Fruit fly (Drosophila melanogaster) whole organism, embryonic: ENCODE measurements around the gene Veneno.

Experiments
- Atf3 ChIP-seq: fragments of 200-800 bp; sonication (Bioruptor generic); optimal IDR thresholded peaks from 3 replicates; lab custom pipeline; 2016; ENCODE audit warnings: missing biosample characterization, missing genetic modification characterization
- BEAF-32 ChIP-seq: fragments of 200-800 bp; sonication (Bioruptor generic); optimal IDR thresholded peaks from 3 replicates; lab custom pipeline; 2017; ENCODE audit warnings: missing biosample characterization, missing genetic modification characterization, mild to moderate bottlenecking, moderate library complexity, missing genetic modification reagents
- CG10321 ChIP-seq: fragments of 200-800 bp; sonication (Bioruptor generic); IDR thresholded peaks from 2 replicates; pipeline ENCODE4 v1.3.6; 2022; ENCODE audit warnings: missing biosample characterization, missing genetic modification characterization
- CG12659 ChIP-seq: fragments of 200-800 bp; sonication (Bioruptor generic); optimal IDR thresholded peaks from 3 replicates; lab custom pipeline; 2017; ENCODE audit warnings: mild to moderate bottlenecking, missing biosample characterization, missing genetic modification reagents, missing genetic modification characterization
- CG13287 ChIP-seq: fragments of 200-800 bp; sonication (Bioruptor generic); IDR thresholded peaks from 2 replicates; pipeline ENCODE4 v1.3.6; 2022; ENCODE audit warnings: missing biosample characterization, missing genetic modification characterization; ENCODE audit not compliant: partially characterized antibody
- CG15601 ChIP-seq: fragments of 200-800 bp; sonication (Bioruptor generic); optimal IDR thresholded peaks from 3 replicates; lab custom pipeline; 2019; ENCODE audit warnings: missing biosample characterization, mild to moderate bottlenecking, missing genetic modification characterization, moderate library complexity
- CG1603 ChIP-seq: fragments of 200-800 bp; sonication (Bioruptor generic); optimal IDR thresholded peaks from 2 replicates; lab custom pipeline; 2019; ENCODE audit warnings: missing biosample characterization, mild to moderate bottlenecking, missing genetic modification characterization, moderate library complexity
- CG16813 ChIP-seq: fragments of 200-800 bp; sonication (Bioruptor generic); IDR thresholded peaks from 3 replicates; pipeline ENCODE4 v1.3.6; 2022; ENCODE audit warnings: missing biosample characterization, missing genetic modification characterization; ENCODE audit not compliant: partially characterized antibody
- CG17361 ChIP-seq: fragments of 200-800 bp; sonication (Bioruptor generic); IDR thresholded peaks from 3 replicates; pipeline ENCODE4 v1.3.6; 2022; ENCODE audit warnings: missing biosample characterization, missing genetic modification characterization
- CG17802 ChIP-seq: fragments of 200-800 bp; sonication (Bioruptor generic); optimal IDR thresholded peaks from 2 replicates; lab custom pipeline; 2018; ENCODE audit warnings: missing biosample characterization, mild to moderate bottlenecking, missing genetic modification characterization, moderate library complexity
- CG17912 ChIP-seq: fragments of 200-800 bp; sonication (Bioruptor generic); optimal IDR thresholded peaks from 2 replicates; lab custom pipeline; 2018; ENCODE audit warnings: missing biosample characterization, mild to moderate bottlenecking, missing genetic modification characterization
- CG2116 ChIP-seq: fragments of 200-800 bp; sonication (Bioruptor generic); optimal IDR thresholded peaks from 3 replicates; lab custom pipeline; 2018; ENCODE audit warnings: missing biosample characterization, mild to moderate bottlenecking, missing genetic modification characterization
- CG2129 ChIP-seq: fragments of 200-800 bp; sonication (Bioruptor generic); IDR thresholded peaks from 2 replicates; pipeline ENCODE4 v1.3.6; 2022; ENCODE audit warnings: missing biosample characterization, missing genetic modification characterization; ENCODE audit not compliant: partially characterized antibody
- CG31441 ChIP-seq: fragments of 200-800 bp; sonication (Bioruptor generic); IDR thresholded peaks from 2 replicates; pipeline ENCODE4 v1.3.6; 2022; ENCODE audit warnings: missing biosample characterization, missing genetic modification characterization
- CG34422 ChIP-seq: fragments of 200-800 bp; sonication (Bioruptor generic); IDR thresholded peaks from 3 replicates; pipeline ENCODE4 v1.3.6; 2022; ENCODE audit warnings: missing biosample characterization, missing genetic modification characterization
- CG3995 ChIP-seq: fragments of 200-800 bp; sonication (Bioruptor generic); optimal IDR thresholded peaks from 3 replicates; lab custom pipeline; 2016; ENCODE audit warnings: missing biosample characterization, missing genetic modification characterization
- CG4404 ChIP-seq: fragments of 200-800 bp; sonication (Bioruptor generic); IDR thresholded peaks from 2 replicates; pipeline ENCODE4 v1.3.6; 2022; ENCODE audit warnings: missing biosample characterization, missing genetic modification characterization
- CG4617 ChIP-seq: fragments of 200-800 bp; sonication (Bioruptor generic); optimal IDR thresholded peaks from 3 replicates; lab custom pipeline; 2016; ENCODE audit warnings: missing biosample characterization, missing genetic modification characterization, borderline replicate concordance
- CG7271 ChIP-seq: fragments of 200-800 bp; sonication (Bioruptor generic); optimal IDR thresholded peaks from 2 replicates; lab custom pipeline; 2018; ENCODE audit warnings: missing biosample characterization, mild to moderate bottlenecking, missing genetic modification characterization, moderate library complexity
- CG7963 ChIP-seq: fragments of 200-800 bp; sonication (Bioruptor generic); IDR thresholded peaks from 3 replicates; pipeline ENCODE4 v1.3.6; 2022; ENCODE audit warnings: missing biosample characterization, missing genetic modification characterization; ENCODE audit not compliant: partially characterized antibody
- CG9797 ChIP-seq: fragments of 200-800 bp; sonication (Bioruptor generic); optimal IDR thresholded peaks from 3 replicates; lab custom pipeline; 2018; ENCODE audit warnings: missing biosample characterization, mild to moderate bottlenecking, missing genetic modification characterization
- CG9817 ChIP-seq: fragments of 200-800 bp; sonication (Bioruptor generic); optimal IDR thresholded peaks from 2 replicates; lab custom pipeline; 2018; ENCODE audit warnings: missing biosample characterization, mild to moderate bottlenecking, missing genetic modification characterization, moderate library complexity
- Dp ChIP-seq: fragments of 200-800 bp; sonication (Bioruptor generic); optimal IDR thresholded peaks from 2 replicates; lab custom pipeline; 2018; ENCODE audit warnings: missing biosample characterization, mild to moderate bottlenecking, missing genetic modification characterization, moderate library complexity
- Eip74EF ChIP-seq, 2 experiments: fragments of 200-800 bp in 1 of 2; fragments of >200 bp in 1 of 2; sonication (Bioruptor generic) in 1 of 2; optimal IDR thresholded peaks; 2 replicates each; lab custom pipeline; 2017 to 2019; ENCODE audit warnings: missing biosample characterization in 2 of 2, missing genetic modification characterization in 2 of 2, mild to moderate bottlenecking in 1 of 2, moderate library complexity in 1 of 2
- Med ChIP-seq: fragments of 200-800 bp; sonication (Bioruptor generic); peaks from one replicate; lab custom pipeline; 2016; ENCODE audit warnings: missing biosample characterization, missing genetic modification characterization, mild to moderate bottlenecking, inconsistent platforms, moderate library complexity
- Myb ChIP-seq: fragments of 200-800 bp; sonication (Bioruptor generic); optimal IDR thresholded peaks from 2 replicates; lab custom pipeline; 2016; ENCODE audit warnings: missing biosample characterization, missing genetic modification characterization
- PHDP ChIP-seq: fragments of 200-800 bp; sonication (Bioruptor generic); optimal IDR thresholded peaks from 3 replicates; lab custom pipeline; 2018; ENCODE audit warnings: missing biosample characterization, mild to moderate bottlenecking, missing genetic modification characterization, moderate library complexity
- Ptx1 ChIP-seq: fragments of 200-800 bp; sonication (Bioruptor generic); IDR thresholded peaks from 2 replicates; pipeline ENCODE4 v1.3.6; 2022; ENCODE audit warnings: missing biosample characterization, missing genetic modification characterization
- Rfx ChIP-seq: fragments of 200-800 bp; sonication (Bioruptor generic); IDR thresholded peaks from 2 replicates; pipeline ENCODE4 v1.3.6; 2022; ENCODE audit warnings: missing biosample characterization, missing genetic modification characterization
- Sry-δ ChIP-seq: fragments of 200-800 bp; sonication (Bioruptor generic); optimal IDR thresholded peaks from 2 replicates; lab custom pipeline; 2016; ENCODE audit warnings: missing biosample characterization, missing genetic modification characterization
- chinmo ChIP-seq: fragments of 200-800 bp; sonication (Bioruptor generic); IDR thresholded peaks from 4 replicates; pipeline ENCODE4 v1.3.6; 2022; ENCODE audit warnings: missing biosample characterization, missing genetic modification characterization; ENCODE audit not compliant: partially characterized antibody
- chm ChIP-seq: fragments of 200-800 bp; sonication (Bioruptor generic); IDR thresholded peaks from 2 replicates; pipeline ENCODE4 v1.3.6; 2022; ENCODE audit warnings: missing biosample characterization, missing genetic modification characterization
- chn ChIP-seq: fragments of 200-800 bp; sonication (Bioruptor generic); optimal IDR thresholded peaks from 2 replicates; lab custom pipeline; 2016; ENCODE audit warnings: missing biosample characterization, missing genetic modification characterization
- ci ChIP-seq: fragments of 200-800 bp; sonication (Bioruptor generic); IDR thresholded peaks from 3 replicates; pipeline ENCODE4 v1.3.6; 2022; ENCODE audit warnings: missing biosample characterization, missing genetic modification characterization
- esg ChIP-seq: fragments of 200-800 bp; sonication (Bioruptor generic); conservative IDR thresholded peaks from 2 replicates; pipeline ENCODE4 v1.3.6; 2022; ENCODE audit warnings: missing biosample characterization, missing genetic modification characterization
- gem ChIP-seq: fragments of 200-800 bp; sonication (Bioruptor generic); optimal IDR thresholded peaks from 2 replicates; lab custom pipeline; 2019; ENCODE audit warnings: missing biosample characterization, mild to moderate bottlenecking, missing genetic modification characterization, moderate library complexity
- hbn ChIP-seq: fragments of 200-800 bp; sonication (Bioruptor generic); IDR thresholded peaks from 2 replicates; pipeline ENCODE4 v1.3.6; 2022; ENCODE audit warnings: missing biosample characterization, missing genetic modification characterization; ENCODE audit not compliant: partially characterized antibody
- pan ChIP-seq, 4 experiments: fragments of >200 bp in 3 of 4; fragments of 200-800 bp in 1 of 4; sonication (Bioruptor generic) in 1 of 4; optimal IDR thresholded peaks in 3 of 4; IDR thresholded peaks in 1 of 4; 2 replicates each; pipeline versions ENCODE4 v1.3.6 to Lab custom; 2017 to 2022; ENCODE audit warnings: missing biosample characterization in 2 of 4, missing genetic modification characterization in 2 of 4, mixed read lengths in 1 of 4
- pb ChIP-seq: fragments of 200-800 bp; sonication (Bioruptor generic); optimal IDR thresholded peaks from 3 replicates; lab custom pipeline; 2016; ENCODE audit warnings: missing biosample characterization, missing genetic modification characterization
- row ChIP-seq: fragments of 200-800 bp; sonication (Bioruptor generic); IDR thresholded peaks from 3 replicates; pipeline ENCODE4 v1.3.6; 2022; ENCODE audit warnings: missing biosample characterization, missing genetic modification characterization
- sd ChIP-seq: fragments of 200-800 bp; sonication (Bioruptor generic); optimal IDR thresholded peaks from 3 replicates; lab custom pipeline; 2018; ENCODE audit warnings: missing biosample characterization, mild to moderate bottlenecking, missing genetic modification characterization, moderate library complexity
- sima ChIP-seq: fragments of 200-800 bp; sonication (Bioruptor generic); optimal IDR thresholded peaks from 2 replicates; lab custom pipeline; 2016; ENCODE audit warnings: missing biosample characterization, missing genetic modification characterization
- trh ChIP-seq: fragments of 200-800 bp; sonication (Bioruptor generic); optimal IDR thresholded peaks from 2 replicates; lab custom pipeline; 2016; ENCODE audit warnings: missing biosample characterization, missing genetic modification characterization
- unc-4 ChIP-seq: fragments of 200-800 bp; sonication (Bioruptor generic); IDR thresholded peaks from 2 replicates; pipeline ENCODE4 v1.3.6; 2022; ENCODE audit warnings: missing biosample characterization, missing genetic modification characterization; ENCODE audit not compliant: partially characterized antibody
- vnd ChIP-seq: fragments of 200-800 bp; sonication (Bioruptor generic); IDR thresholded peaks from 3 replicates; pipeline ENCODE4 v1.3.6; 2022; ENCODE audit warnings: missing biosample characterization, missing genetic modification characterization; ENCODE audit not compliant: partially characterized antibody
- zf30C ChIP-seq: fragments of 200-800 bp; sonication (Bioruptor generic); optimal IDR thresholded peaks from 3 replicates; lab custom pipeline; 2018; ENCODE audit warnings: missing biosample characterization, mild to moderate bottlenecking, missing genetic modification characterization

The Veneno gene

dm6 chr3R:8316344-8317105 lies 45.8 kb downstream of the Veneno start, which contains the start of gene Coq2 (continued):
- TF ChIP-seq CG34422 (no peak), Med (peak; percentile 79), pb (GFP tag; lab: Kevin White, UChicago) (no peak), Dp (peak; percentile 93), CG9817 (tag; lab: Kevin White, UChicago) (no peak), trh (no peak), sima (GFP tag; lab: Kevin White, UChicago) (no peak), CG13287 (GFP tag; lab: Robert Waterston, UW) (peak; percentile 44; the same call in 1 of the 2 replicates), CG1603 (tag; lab: Kevin White, UChicago) (peak; percentile 72), row (GFP tag; lab: Robert Waterston, UW) (peak; percentile 28; the same call in 1 of the 3 replicates), Rfx (GFP tag; lab: Robert Waterston, UW) (0 out of 2 replicates have a peak, but pooled peaks have one; percentile 32), chm (GFP tag; lab: Robert Waterston, UW) (no peak), CG4617 (GFP tag; lab: Kevin White, UChicago) (peak; percentile 65), zf30C (GFP tag; lab: Kevin White, UChicago) (no peak), CG9797 (GFP tag; lab: Kevin White, UChicago) (peak; percentile 16)

dm6 chr3R:8313038-8313437 lies 49.3 kb downstream of the Veneno start, which contains the start of gene CG7483:
TSS of gene CG7483 (plus strand) at chr3R:8313208.
- 0 out of 3 replicates have a peak, but pooled peaks have one; percentile 20 for TF ChIP-seq ci (GFP tag; lab: Robert Waterston, UW)
- TF ChIP-seq Sry-δ (GFP tag; lab: Kevin White, UChicago): peak; percentile 87
- no peak for TF ChIP-seq CG10321
- no peak for TF ChIP-seq chn (GFP tag; lab: Kevin White, UChicago)
- TF ChIP-seq vnd (GFP tag; lab: Robert Waterston, UW): peak; percentile 75
- peak; percentile 79 for TF ChIP-seq CG16813 (GFP tag; lab: Robert Waterston, UW)
- no peak for TF ChIP-seq CG17802 (tag; lab: Kevin White, UChicago)
- TF ChIP-seq CG17361 (GFP tag; lab: Robert Waterston, UW): no peak
- TF ChIP-seq Atf3 (GFP tag; lab: Kevin White, UChicago): no peak
- TF ChIP-seq sd (tag; lab: Kevin White, UChicago): peak; percentile 56
- no peak for TF ChIP-seq Eip74EF (GFP tag; optimal IDR thresholded peaks at IDR 0.05; lab: Kevin White, UChicago)
- no peak for TF ChIP-seq gem (tag; lab: Kevin White, UChicago)
- no peak for TF ChIP-seq pan (optimal IDR thresholded peaks at IDR 0.05; lab: Kevin White, UChicago)
- peak in 1 of 2 experiments; percentile 5 for TF ChIP-seq pan (GFP tag; optimal IDR thresholded peaks at IDR 0.05 in 1 of 2, IDR thresholded peaks at IDR 0.05 in 1 of 2)
- peak; percentile 4 for TF ChIP-seq Myb (GFP tag; lab: Kevin White, UChicago)
- TF ChIP-seq chinmo (GFP tag; lab: Robert Waterston, UW): peak; percentile 77; the same call in 3 of the 4 replicates
- TF ChIP-seq BEAF-32: peak; percentile 80
- TF ChIP-seq CG3995 (GFP tag; lab: Kevin White, UChicago): peak; percentile 15
- TF ChIP-seq CG31441: 0 out of 2 replicates have a peak, but pooled peaks have one; percentile 18
- TF ChIP-seq unc-4 (GFP tag; lab: Robert Waterston, UW): peak; percentile 88
- no peak for TF ChIP-seq CG4404 (GFP tag; lab: Robert Waterston, UW)
- TF ChIP-seq Ptx1 (GFP tag; lab: Robert Waterston, UW): no peak
- TF ChIP-seq CG17912 (GFP tag; lab: Kevin White, UChicago): no peak
- TF ChIP-seq CG2116 (GFP tag; lab: Kevin White, UChicago): peak; percentile 70
- TF ChIP-seq esg (GFP tag; lab: Robert Waterston, UW): no peak
- peak; percentile 66 for TF ChIP-seq CG2129 (GFP tag; lab: Robert Waterston, UW)
- TF ChIP-seq CG7963 (GFP tag; lab: Robert Waterston, UW): peak; percentile 71
- peak; percentile 87 for TF ChIP-seq hbn (GFP tag; lab: Robert Waterston, UW)
- TF ChIP-seq CG15601 (tag; lab: Kevin White, UChicago): peak; percentile 46
- TF ChIP-seq CG12659 (GFP tag; lab: Kevin White, UChicago): peak; percentile 42
- TF ChIP-seq CG13287 (GFP tag; lab: Robert Waterston, UW): peak; percentile 95
- TF ChIP-seq CG7271 (tag; lab: Kevin White, UChicago): peak; percentile 3
- no peak for TF ChIP-seq PHDP
